Worm (Caenorhabditis elegans) whole organism, L1 larva: ENCODE measurements around the gene Y1A5A.1.

Experiments
- C04F5.9 ChIP-seq: sonication (generic microtip); optimal IDR thresholded peaks from 2 replicates; lab custom pipeline; 2016; ENCODE audit warnings: missing genetic modification characterization, missing compliant biosample characterization
- C16A3.4 ChIP-seq: fragments of 150-350 bp; optimal IDR thresholded peaks from 2 replicates; lab custom pipeline; 2014; ENCODE audit warnings: missing biosample characterization, missing genetic modification characterization
- blmp-1 ChIP-seq: fragments of 150-350 bp; optimal IDR thresholded peaks from 2 replicates; lab custom pipeline; 2014; ENCODE audit warnings: missing biosample characterization, missing genetic modification characterization
- ceh-63 ChIP-seq: fragments of 200-800 bp; sonication (Bioruptor generic); optimal IDR thresholded peaks from 2 replicates; lab custom pipeline; 2018; ENCODE audit warnings: mild to moderate bottlenecking, missing genetic modification characterization, missing compliant biosample characterization
- ceh-90 ChIP-seq: sonication (generic microtip); optimal IDR thresholded peaks from 2 replicates; lab custom pipeline; 2016; ENCODE audit warnings: missing genetic modification characterization, missing compliant biosample characterization
- ces-1 ChIP-seq: fragments of 150-350 bp; optimal IDR thresholded peaks from 2 replicates; lab custom pipeline; 2014; ENCODE audit warnings: missing biosample characterization, missing genetic modification reagents, missing genetic modification characterization
- dpl-1 ChIP-seq, 3 experiments: fragments of 150-350 bp in 2 of 3; sonication (generic microtip) in 1 of 3; optimal IDR thresholded peaks; 2 replicates each; lab custom pipeline; 2014 to 2017; ENCODE audit warnings: missing biosample characterization in 3 of 3, missing genetic modification characterization in 3 of 3, missing genetic modification reagents in 3 of 3
- dsc-1 ChIP-seq: sonication (generic microtip); optimal IDR thresholded peaks from 2 replicates; lab custom pipeline; 2016; ENCODE audit warnings: mild to moderate bottlenecking, missing genetic modification characterization, missing compliant biosample characterization
- efl-1 ChIP-seq, 4 experiments: fragments of 150-350 bp; optimal IDR thresholded peaks in 3 of 4; peaks in 1 of 4; 1 replicate in 1 of 4; 2 replicates in 3 of 4; lab custom pipeline; 2014; ENCODE audit warnings: missing biosample characterization in 2 of 4, missing genetic modification characterization in 2 of 4, missing genetic modification reagents in 2 of 4
- fkh-10 ChIP-seq: sonication (generic microtip); optimal IDR thresholded peaks from 2 replicates; lab custom pipeline; 2017; ENCODE audit warnings: missing biosample characterization, missing genetic modification reagents, missing genetic modification characterization
- lin-13 ChIP-seq: fragments of 150-350 bp; optimal IDR thresholded peaks from 2 replicates; lab custom pipeline; 2014; ENCODE audit warnings: missing biosample characterization, missing genetic modification reagents, missing genetic modification characterization
- lin-15B ChIP-seq: fragments of 150-350 bp; sonication (generic microtip); optimal IDR thresholded peaks from 3 replicates; lab custom pipeline; 2014; ENCODE audit warnings: missing biosample characterization, missing genetic modification characterization
- mep-1 ChIP-seq: fragments of 150-350 bp; optimal IDR thresholded peaks from 2 replicates; lab custom pipeline; 2014; ENCODE audit warnings: missing biosample characterization, missing genetic modification characterization
- nhr-19 ChIP-seq: fragments of 200-800 bp; sonication (Bioruptor generic); conservative IDR thresholded peaks from 2 replicates; pipeline ENCODE4 v1.3.6; 2022; ENCODE audit warnings: missing genetic modification characterization, missing compliant biosample characterization
- nhr-20 ChIP-seq: sonication (generic microtip); optimal IDR thresholded peaks from 2 replicates; lab custom pipeline; 2016; ENCODE audit warnings: mild to moderate bottlenecking, missing genetic modification characterization, missing compliant biosample characterization
- nhr-84 ChIP-seq: sonication (generic microtip); optimal IDR thresholded peaks from 2 replicates; lab custom pipeline; 2017; ENCODE audit warnings: missing biosample characterization, missing genetic modification characterization
- sox-4 ChIP-seq: sonication (generic microtip); optimal IDR thresholded peaks from 2 replicates; lab custom pipeline; 2016; ENCODE audit warnings: missing genetic modification characterization, missing compliant biosample characterization
- vab-15 ChIP-seq: sonication (generic microtip); optimal IDR thresholded peaks from 2 replicates; lab custom pipeline; 2017; ENCODE audit warnings: missing genotype, mild to moderate bottlenecking, missing genetic modification characterization, missing compliant biosample characterization

Gene Y1A5A.1

ce11 chrIII:3952058-3952457 is 34.4 kb downstream of the Y1A5A.1 start (continued):
- no peak for TF ChIP-seq dpl-1 (GFP tag; optimal IDR thresholded peaks at IDR 0.05; lab: Kevin White, UChicago)
- TF ChIP-seq lin-13 (GFP tag; lab: Kevin White, UChicago), result no peak
- TF ChIP-seq ceh-63 (GFP tag; lab: Kevin White, UChicago), result no peak
- no peak for TF ChIP-seq lin-15B
- TF ChIP-seq ces-1, result no peak
- TF ChIP-seq vab-15, result no peak
- no peak for TF ChIP-seq fkh-10 (GFP tag; lab: Kevin White, UChicago)
- no peak for TF ChIP-seq C04F5.9 (tag; lab: Kevin White, UChicago)
- TF ChIP-seq, all 84 proteins: peak for 11

- no peak for TF ChIP-seq mep-1 (tag; lab: Kevin White, UChicago)
- TF ChIP-seq nhr-20 (tag; lab: Kevin White, UChicago), result no peak
- no peak for TF ChIP-seq dsc-1
- TF ChIP-seq nhr-84, result no peak
- no peak for TF ChIP-seq C16A3.4 (tag; lab: Kevin White, UChicago)
- no peak for TF ChIP-seq efl-1 (optimal IDR thresholded peaks at IDR 0.05; lab: Kevin White, UChicago)
- no peak for TF ChIP-seq efl-1 (GFP tag; optimal IDR thresholded peaks at IDR 0.05 in 1 of 2; lab: Kevin White, UChicago)
- no peak for TF ChIP-seq blmp-1 (tag; lab: Kevin White, UChicago)
- TF ChIP-seq sox-4 (tag; lab: Kevin White, UChicago), result no peak
- TF ChIP-seq ceh-90, result no peak
- no peak for TF ChIP-seq nhr-19
- TF ChIP-seq, all 84 proteins: peak for 0
Measured at ce11 chrIII:3935808-3936207, 50.7 kb downstream of the Y1A5A.1 start, which contains the start of gene npl-10. Gene npl-10, minus strand, starts transcription at chrIII:3935908.
